Worm (Caenorhabditis elegans) whole organism, mixed stage, embryonic: ENCODE measurements around the gene F19B2.5.

Experiments
- bed-3 ChIP-seq: fragments of 200-800 bp; sonication (Bioruptor generic); optimal IDR thresholded peaks from 3 replicates; lab custom pipeline; 2018; ENCODE audit warnings: mild to moderate bottlenecking, missing genetic modification characterization, moderate library complexity, missing compliant biosample characterization
- ceh-39 ChIP-seq: fragments of 150-350 bp; optimal IDR thresholded peaks from 2 replicates; lab custom pipeline; 2014; ENCODE audit warnings: missing biosample characterization, missing genetic modification characterization
- ceh-83 ChIP-seq: fragments of 200-800 bp; sonication (Bioruptor generic); optimal IDR thresholded peaks from 2 replicates; lab custom pipeline; 2018; ENCODE audit warnings: mild to moderate bottlenecking, missing genetic modification characterization, missing compliant biosample characterization
- ces-1 ChIP-seq: fragments of 150-350 bp; optimal IDR thresholded peaks from 2 replicates; lab custom pipeline; 2014; ENCODE audit warnings: missing biosample characterization, missing genetic modification reagents, missing genetic modification characterization
- cnd-1 ChIP-seq: fragments of 200-800 bp; sonication (Bioruptor generic); optimal IDR thresholded peaks from 2 replicates; lab custom pipeline; 2018; ENCODE audit warnings: mild to moderate bottlenecking, missing genetic modification characterization, missing compliant biosample characterization
- drap-1 ChIP-seq: fragments of 200-800 bp; sonication (Bioruptor generic); optimal IDR thresholded peaks from 3 replicates; lab custom pipeline; 2018; ENCODE audit warnings: mild to moderate bottlenecking, missing genetic modification characterization, missing compliant biosample characterization
- elt-1 ChIP-seq: sonication (generic microtip); optimal IDR thresholded peaks from 2 replicates; lab custom pipeline; 2017; ENCODE audit warnings: missing genetic modification characterization, mild to moderate bottlenecking, missing compliant biosample characterization, antibody characterized with exemption, moderate library complexity, borderline replicate concordance; ENCODE audit not compliant: insufficient read depth
- elt-3 ChIP-seq: fragments of 150-350 bp; optimal IDR thresholded peaks from 2 replicates; lab custom pipeline; 2014; ENCODE audit warnings: missing biosample characterization, missing genetic modification characterization
- flh-1 ChIP-seq: fragments of 200-800 bp; sonication (Bioruptor generic); optimal IDR thresholded peaks from 2 replicates; lab custom pipeline; 2018; ENCODE audit warnings: mild to moderate bottlenecking, missing genetic modification characterization, moderate library complexity, missing compliant biosample characterization
- ham-2 ChIP-seq: fragments of 200-800 bp; sonication (Bioruptor generic); optimal IDR thresholded peaks from 2 replicates; lab custom pipeline; 2018; ENCODE audit warnings: mild to moderate bottlenecking, missing genetic modification characterization, missing compliant biosample characterization
- hlh-1 ChIP-seq: fragments of 150-350 bp; optimal IDR thresholded peaks from 2 replicates; lab custom pipeline; 2014; ENCODE audit warnings: missing biosample characterization, missing genetic modification reagents, missing genetic modification characterization
- lin-13 ChIP-seq: fragments of 150-350 bp; optimal IDR thresholded peaks from 2 replicates; lab custom pipeline; 2014; ENCODE audit warnings: missing biosample characterization, missing genetic modification characterization
- lin-32 ChIP-seq: fragments of 200-800 bp; sonication (Bioruptor generic); optimal IDR thresholded peaks from 2 replicates; lab custom pipeline; 2018; ENCODE audit warnings: mild to moderate bottlenecking, missing genetic modification characterization, missing compliant biosample characterization
- lsy-2 ChIP-seq: fragments of 150-350 bp; optimal IDR thresholded peaks from 2 replicates; lab custom pipeline; 2014; ENCODE audit warnings: missing biosample characterization, missing genetic modification characterization
- mab-5 ChIP-seq: fragments of 150-350 bp; optimal IDR thresholded peaks from 2 replicates; lab custom pipeline; 2014; ENCODE audit warnings: missing biosample characterization, missing genetic modification characterization
- mls-2 ChIP-seq: sonication (generic microtip); optimal IDR thresholded peaks from 2 replicates; lab custom pipeline; 2016; ENCODE audit warnings: mild to moderate bottlenecking, missing genetic modification characterization, moderate library complexity, missing compliant biosample characterization
- nhr-12 ChIP-seq: fragments of 150-350 bp; optimal IDR thresholded peaks from 2 replicates; lab custom pipeline; 2014; ENCODE audit warnings: missing biosample characterization, missing genetic modification characterization
- nhr-2 ChIP-seq: fragments of 150-350 bp; optimal IDR thresholded peaks from 2 replicates; lab custom pipeline; 2014; ENCODE audit warnings: missing biosample characterization, missing genetic modification characterization
- nhr-237 ChIP-seq: fragments of 150-350 bp; optimal IDR thresholded peaks from 2 replicates; lab custom pipeline; 2014; ENCODE audit warnings: missing biosample characterization, missing genetic modification characterization
- nhr-28 ChIP-seq: fragments of 150-350 bp; optimal IDR thresholded peaks from 2 replicates; lab custom pipeline; 2014; ENCODE audit warnings: missing biosample characterization, missing genetic modification characterization
- nhr-76 ChIP-seq: sonication (generic microtip); optimal IDR thresholded peaks from 2 replicates; lab custom pipeline; 2017; ENCODE audit warnings: missing biosample characterization, missing genetic modification characterization
- pha-4 ChIP-seq: fragments of 150-350 bp; optimal IDR thresholded peaks from 2 replicates; lab custom pipeline; 2018; ENCODE audit warnings: missing biosample characterization, missing genetic modification reagents, missing genetic modification characterization
- sem-2 ChIP-seq: fragments of 200-800 bp; sonication (Bioruptor generic); optimal IDR thresholded peaks from 2 replicates; lab custom pipeline; 2018; ENCODE audit warnings: mild to moderate bottlenecking, missing genetic modification characterization, missing compliant biosample characterization
- snpc-4 ChIP-seq: fragments of 150-350 bp; optimal IDR thresholded peaks from 2 replicates; lab custom pipeline; 2014; ENCODE audit warnings: missing biosample characterization, missing genetic modification characterization
- sptf-1 ChIP-seq: sonication (generic microtip); optimal IDR thresholded peaks from 2 replicates; lab custom pipeline; 2017; ENCODE audit warnings: mild to moderate bottlenecking, missing genetic modification characterization, moderate library complexity, missing compliant biosample characterization
- tbx-8 ChIP-seq: fragments of 200-800 bp; sonication (Bioruptor generic); optimal IDR thresholded peaks from 2 replicates; lab custom pipeline; 2018; ENCODE audit warnings: mild to moderate bottlenecking, missing genetic modification characterization, moderate library complexity, missing compliant biosample characterization
- unc-120 ChIP-seq: sonication (generic microtip); optimal IDR thresholded peaks from 2 replicates; lab custom pipeline; 2017; ENCODE audit warnings: missing genetic modification characterization, missing compliant biosample characterization; ENCODE audit not compliant: poor library complexity, severe bottlenecking
- unc-39 ChIP-seq: fragments of 150-350 bp; optimal IDR thresholded peaks from 2 replicates; lab custom pipeline; 2014; ENCODE audit warnings: missing biosample characterization, missing genetic modification characterization
- unc-62 ChIP-seq: fragments of 150-350 bp; optimal IDR thresholded peaks from 2 replicates; lab custom pipeline; 2014; ENCODE audit warnings: missing biosample characterization, missing genetic modification reagents, missing genetic modification characterization
- ztf-11 ChIP-seq: fragments of 150-350 bp; optimal IDR thresholded peaks from 2 replicates; lab custom pipeline; 2014; ENCODE audit warnings: missing biosample characterization, missing genetic modification characterization

Gene F19B2.5

ce11 chrV:20135247-20135646 is 28.7 kb downstream of the F19B2.5 start, which contains the start of gene Y113G7A.22:
Y113G7A.22 (minus strand) TSS chrV:20135347.
- TF ChIP-seq lin-13: no peak
- TF ChIP-seq sem-2 (GFP tag; lab: Kevin White, UChicago): no peak
- no peak for TF ChIP-seq ham-2
- no peak for TF ChIP-seq nhr-28
- no peak for TF ChIP-seq ceh-39 (tag; lab: Kevin White, UChicago)
- no peak for TF ChIP-seq nhr-2 (tag; lab: Kevin White, UChicago)

ce11 chrV:20134797-20135196 is 29.2 kb downstream of the F19B2.5 start:
- TF ChIP-seq pha-4 (tag; lab: Kevin White, UChicago) (no peak), lin-32 (GFP tag; lab: Kevin White, UChicago) (no peak), elt-3 (no peak), bed-3 (GFP tag; lab: Kevin White, UChicago) (no peak), ham-2 (no peak)

- TF ChIP-seq nhr-28: no peak
- no peak for TF ChIP-seq ztf-11 (tag; lab: Kevin White, UChicago)
- no peak for TF ChIP-seq hlh-1 (tag; lab: Kevin White, UChicago)
- TF ChIP-seq pha-4 (tag; lab: Kevin White, UChicago): no peak
- no peak for TF ChIP-seq lsy-2
- TF ChIP-seq ceh-83: no peak
- TF ChIP-seq nhr-2 (tag; lab: Kevin White, UChicago): no peak
- TF ChIP-seq flh-1 (GFP tag; lab: Kevin White, UChicago): no peak
- TF ChIP-seq, all 35 proteins: peak for 0
These were observed 30.8 kb downstream of the F19B2.5 start, which contains the start of gene ssu-1 for ce11 chrV:20133163-20133562. ssu-1 (minus strand) TSS chrV:20133263.

- TF ChIP-seq ham-2: no peak
- TF ChIP-seq nhr-2 (tag; lab: Kevin White, UChicago): no peak
- no peak for TF ChIP-seq unc-120 (tag; lab: Kevin White, UChicago)
- no peak for TF ChIP-seq ces-1 (GFP tag; lab: Kevin White, UChicago)
- TF ChIP-seq unc-39 (tag; lab: Kevin White, UChicago): no peak
- TF ChIP-seq lsy-2: no peak
- no peak for TF ChIP-seq snpc-4 (tag; lab: Kevin White, UChicago)
- TF ChIP-seq nhr-76 (tag; lab: Kevin White, UChicago): no peak
- TF ChIP-seq drap-1 (GFP tag; lab: Kevin White, UChicago): no peak
- TF ChIP-seq bed-3 (GFP tag; lab: Kevin White, UChicago): no peak
- no peak for TF ChIP-seq sptf-1 (tag; lab: Kevin White, UChicago)
- TF ChIP-seq unc-62 (GFP tag; lab: Kevin White, UChicago): no peak
- no peak for TF ChIP-seq elt-1 (tag; lab: Kevin White, UChicago)
- no peak for TF ChIP-seq lin-13
- no peak for TF ChIP-seq elt-3
These were observed 36.4 kb downstream of the F19B2.5 start for ce11 chrV:20127543-20127942.

ce11 chrV:20126637-20127036 is 37.3 kb downstream of the F19B2.5 start:
- no peak for TF ChIP-seq sptf-1 (tag; lab: Kevin White, UChicago)
- no peak for TF ChIP-seq mab-5 (tag; lab: Kevin White, UChicago)
- no peak for TF ChIP-seq unc-62 (GFP tag; lab: Kevin White, UChicago)
- no peak for TF ChIP-seq bed-3 (GFP tag; lab: Kevin White, UChicago)
- TF ChIP-seq hlh-1 (tag; lab: Kevin White, UChicago): no peak
- no peak for TF ChIP-seq ceh-83
- TF ChIP-seq nhr-237 (tag; lab: Kevin White, UChicago): no peak
- no peak for TF ChIP-seq ces-1 (GFP tag; lab: Kevin White, UChicago)
- no peak for TF ChIP-seq ztf-11 (tag; lab: Kevin White, UChicago)
- no peak for TF ChIP-seq ham-2
- TF ChIP-seq lsy-2: no peak
- no peak for TF ChIP-seq drap-1 (GFP tag; lab: Kevin White, UChicago)
- no peak for TF ChIP-seq nhr-76 (tag; lab: Kevin White, UChicago)
- TF ChIP-seq tbx-8 (GFP tag; lab: Kevin White, UChicago): no peak
- no peak for TF ChIP-seq elt-3
- no peak for TF ChIP-seq nhr-12
- TF ChIP-seq ceh-39 (tag; lab: Kevin White, UChicago): no peak
- no peak for TF ChIP-seq snpc-4 (tag; lab: Kevin White, UChicago)
- TF ChIP-seq flh-1 (GFP tag; lab: Kevin White, UChicago): no peak
- TF ChIP-seq unc-39 (tag; lab: Kevin White, UChicago): no peak

- TF ChIP-seq mab-5 (tag; lab: Kevin White, UChicago) (no peak), ceh-83 (no peak), elt-3 (no peak), mls-2 (tag; lab: Kevin White, UChicago) (no peak), unc-120 (tag; lab: Kevin White, UChicago) (no peak), cnd-1 (tag; lab: Kevin White, UChicago) (no peak), nhr-237 (tag; lab: Kevin White, UChicago) (no peak), nhr-12 (no peak)
These were observed 38.8 kb downstream of the F19B2.5 start for ce11 chrV:20125137-20125536.
